Worm (Caenorhabditis elegans) whole organism, L1 larva: Measurements from ENCODE around the gene ttr-43.
A peak's percentile ranks its signal among the peaks of the same experiment; 100 is the strongest.

Experiments used
- egl-27 ChIP-seq, 2 experiments: fragments of 150-350 bp in 1 of 2; sonication (generic microtip); optimal IDR thresholded peaks; 3 replicates each; lab custom pipeline; 2017 to 2018; ENCODE audit warnings: missing biosample characterization in 2 of 2, missing genetic modification characterization in 2 of 2, missing genetic modification reagents in 2 of 2
- fos-1 ChIP-seq: fragments of 150-350 bp; optimal IDR thresholded peaks from 2 replicates; lab custom pipeline; 2014; ENCODE audit warnings: missing biosample characterization, missing genetic modification characterization
- hpl-2 ChIP-seq: fragments of 150-350 bp; optimal IDR thresholded peaks from 2 replicates; lab custom pipeline; 2014; ENCODE audit warnings: missing biosample characterization, missing genetic modification reagents, missing genetic modification characterization
- lsy-2 ChIP-seq, 2 experiments: fragments of 150-350 bp; optimal IDR thresholded peaks; 2 replicates each; lab custom pipeline; 2014; ENCODE audit warnings: missing biosample characterization in 2 of 2, missing genetic modification characterization in 2 of 2
- mab-9 ChIP-seq: fragments of 200-800 bp; sonication (Bioruptor generic); IDR thresholded peaks from 2 replicates; pipeline ENCODE4 v1.3.6; 2022; ENCODE audit warnings: missing genetic modification reagents, missing genetic modification characterization, missing compliant biosample characterization
- nhr-11 ChIP-seq: fragments of 150-350 bp; optimal IDR thresholded peaks from 2 replicates; lab custom pipeline; 2014; ENCODE audit warnings: missing biosample characterization, missing genetic modification characterization
- nhr-237 ChIP-seq: fragments of 150-350 bp; optimal IDR thresholded peaks from 2 replicates; lab custom pipeline; 2014; ENCODE audit warnings: missing biosample characterization, missing genetic modification characterization
- nhr-90 ChIP-seq: sonication (generic microtip); optimal IDR thresholded peaks from 2 replicates; lab custom pipeline; 2016; ENCODE audit warnings: mild to moderate bottlenecking, missing genetic modification characterization, missing compliant biosample characterization; ENCODE audit not compliant: poor library complexity
- snpc-4 ChIP-seq: fragments of 150-350 bp; optimal IDR thresholded peaks from 2 replicates; lab custom pipeline; 2014; ENCODE audit warnings: missing biosample characterization, missing genetic modification characterization
- tbx-2 ChIP-seq: sonication (generic microtip); optimal IDR thresholded peaks from 2 replicates; lab custom pipeline; 2016; ENCODE audit warnings: missing genetic modification characterization, missing compliant biosample characterization
- zag-1 ChIP-seq: fragments of 150-350 bp; optimal IDR thresholded peaks from 2 replicates; lab custom pipeline; 2014; ENCODE audit warnings: missing biosample characterization, missing genetic modification characterization
- ztf-4 ChIP-seq: fragments of 150-350 bp; optimal IDR thresholded peaks from 2 replicates; lab custom pipeline; 2014; ENCODE audit warnings: missing biosample characterization, missing genetic modification characterization

- peak; percentile 83 for TF ChIP-seq tbx-2 (tag; lab: Kevin White, UChicago)
- no peak for TF ChIP-seq mab-9 (GFP tag; lab: Robert Waterston, UW)
- TF ChIP-seq nhr-90, result peak; percentile 81
- peak; percentile 66 to 72 for TF ChIP-seq egl-27 (tag; optimal IDR thresholded peaks at IDR 0.05; lab: Kevin White, UChicago)
- no peak for TF ChIP-seq nhr-237 (tag; lab: Kevin White, UChicago)
- peak; percentile 53 to 77 for TF ChIP-seq lsy-2 (tag; optimal IDR thresholded peaks at IDR 0.05; lab: Kevin White, UChicago)
- no peak for TF ChIP-seq nhr-11 (tag; lab: Kevin White, UChicago)
- TF ChIP-seq fos-1 (tag; lab: Kevin White, UChicago), result peak; percentile 13
- TF ChIP-seq ztf-4 (tag; lab: Kevin White, UChicago), result peak; percentile 4
- TF ChIP-seq hpl-2 (GFP tag; lab: Kevin White, UChicago), result no peak
- TF ChIP-seq zag-1, result no peak
- TF ChIP-seq snpc-4, result no peak
Measured at ce11 chrV:12637238-12637690, 46.8 kb upstream of the ttr-43 start, which contains the start of gene F56H9.2.
